Worm (Caenorhabditis elegans): ENCODE measurements around the gene K03B4.9.
A peak's percentile ranks its signal among the peaks of the same experiment; 100 is the strongest.

The K03B4.9 gene

ce11 chrV:4668636-4669035, 3.8 kb downstream of the K03B4.9 start, which contains the start of gene srx-77:
Gene srx-77 (minus strand): TSS chrV:4668736.
- TF ChIP-seq elt-1 (tag; optimal IDR thresholded peaks at IDR 0.05; ENCODE audit: borderline replicate concordance, insufficient read depth) (no peak), zip-8 (tag; optimal IDR thresholded peaks at IDR 0.05) (no peak), elt-3 (tag; optimal IDR thresholded peaks at IDR 0.05) (no peak), unc-39 (tag; optimal IDR thresholded peaks at IDR 0.05) (no peak), ham-2 (GFP tag; optimal IDR thresholded peaks at IDR 0.05) (no peak), nhr-76 (tag; optimal IDR thresholded peaks at IDR 0.05) (no peak), nhr-2 (tag; optimal IDR thresholded peaks at IDR 0.05) (no peak), mls-2 (tag; optimal IDR thresholded peaks at IDR 0.05) (no peak), mab-5 (tag; optimal IDR thresholded peaks at IDR 0.05) (no peak), hlh-1 (tag; optimal IDR thresholded peaks at IDR 0.05) (no peak), M03D4.4 (tag; optimal IDR thresholded peaks at IDR 0.05) (no peak), snpc-4 (tag; optimal IDR thresholded peaks at IDR 0.05) (no peak), pha-4 (tag; optimal IDR thresholded peaks at IDR 0.05) (no peak)

ce11 chrV:4667062-4667461, 5.3 kb downstream of the K03B4.9 start:
- no peak for TF ChIP-seq nhr-237 (tag; optimal IDR thresholded peaks at IDR 0.05)
- TF ChIP-seq ztf-11 (tag; optimal IDR thresholded peaks at IDR 0.05) = no peak
- TF ChIP-seq unc-62 (GFP tag; optimal IDR thresholded peaks at IDR 0.05) = no peak
- TF ChIP-seq ham-2 (GFP tag; optimal IDR thresholded peaks at IDR 0.05) = peak; percentile 54

- TF ChIP-seq snpc-4 (tag; optimal IDR thresholded peaks at IDR 0.05) (no peak), cnd-1 (tag; optimal IDR thresholded peaks at IDR 0.05) (no peak), ceh-43 (GFP tag; optimal IDR thresholded peaks at IDR 0.05) (no peak), lin-32 (GFP tag; optimal IDR thresholded peaks at IDR 0.05) (no peak), mls-2 (tag; optimal IDR thresholded peaks at IDR 0.05) (no peak), M03D4.4 (tag; optimal IDR thresholded peaks at IDR 0.05) (no peak), zip-8 (tag; optimal IDR thresholded peaks at IDR 0.05) (no peak), tbx-8 (GFP tag; optimal IDR thresholded peaks at IDR 0.05) (no peak), nhr-12 (tag; optimal IDR thresholded peaks at IDR 0.05) (no peak), ztf-11 (tag; optimal IDR thresholded peaks at IDR 0.05) (no peak), sem-2 (GFP tag; optimal IDR thresholded peaks at IDR 0.05) (no peak), unc-120 (tag; optimal IDR thresholded peaks at IDR 0.05; ENCODE audit: poor library complexity, severe bottlenecking) (no peak), ceh-83 (GFP tag; optimal IDR thresholded peaks at IDR 0.05) (no peak), ham-2 (GFP tag; optimal IDR thresholded peaks at IDR 0.05) (no peak)
These were observed 6.7 kb downstream of the K03B4.9 start, which contains the start of gene srx-73 for ce11 chrV:4665651-4666050. Gene srx-73 (minus strand): TSS chrV:4665751.

- TF ChIP-seq nhr-237 (tag; optimal IDR thresholded peaks at IDR 0.05) (no peak), ceh-43 (GFP tag; optimal IDR thresholded peaks at IDR 0.05) (no peak), unc-39 (tag; optimal IDR thresholded peaks at IDR 0.05) (no peak), lin-13 (tag; optimal IDR thresholded peaks at IDR 0.05) (no peak), unc-62 (GFP tag; optimal IDR thresholded peaks at IDR 0.05) (no peak), nhr-28 (tag; optimal IDR thresholded peaks at IDR 0.05) (no peak), lin-32 (GFP tag; optimal IDR thresholded peaks at IDR 0.05) (no peak), flh-1 (GFP tag; optimal IDR thresholded peaks at IDR 0.05) (no peak), elt-3 (tag; optimal IDR thresholded peaks at IDR 0.05) (no peak), mls-2 (tag; optimal IDR thresholded peaks at IDR 0.05) (no peak), drap-1 (GFP tag; optimal IDR thresholded peaks at IDR 0.05) (no peak), M03D4.4 (tag; optimal IDR thresholded peaks at IDR 0.05) (no peak), nhr-76 (tag; optimal IDR thresholded peaks at IDR 0.05) (no peak)
These were observed 10.0 kb downstream of the K03B4.9 start, which contains the start of gene srx-74 for ce11 chrV:4662400-4662799. Gene srx-74 (minus strand): TSS chrV:4662500.

ce11 chrV:4655175-4655574, 17.2 kb downstream of the K03B4.9 start, which contains the start of gene F41F3.9:
Gene F41F3.9 (plus strand): TSS chrV:4655475.
- TF ChIP-seq snpc-4 (tag; optimal IDR thresholded peaks at IDR 0.05) (no peak), cnd-1 (tag; optimal IDR thresholded peaks at IDR 0.05) (no peak), mls-2 (tag; optimal IDR thresholded peaks at IDR 0.05) (no peak), drap-1 (GFP tag; optimal IDR thresholded peaks at IDR 0.05) (no peak), unc-62 (GFP tag; optimal IDR thresholded peaks at IDR 0.05) (no peak), lin-13 (tag; optimal IDR thresholded peaks at IDR 0.05) (no peak), lsy-2 (tag; optimal IDR thresholded peaks at IDR 0.05) (no peak), ceh-39 (tag; optimal IDR thresholded peaks at IDR 0.05) (no peak), sem-2 (GFP tag; optimal IDR thresholded peaks at IDR 0.05) (no peak), mep-1 (tag; optimal IDR thresholded peaks at IDR 0.05) (no peak), nhr-76 (tag; optimal IDR thresholded peaks at IDR 0.05) (no peak), nhr-12 (tag; optimal IDR thresholded peaks at IDR 0.05) (no peak), sptf-1 (tag; optimal IDR thresholded peaks at IDR 0.05) (no peak)
